Fruit fly (Drosophila melanogaster): Measurements from ENCODE around the gene CG15879.

CG15879 gene

DNA sequence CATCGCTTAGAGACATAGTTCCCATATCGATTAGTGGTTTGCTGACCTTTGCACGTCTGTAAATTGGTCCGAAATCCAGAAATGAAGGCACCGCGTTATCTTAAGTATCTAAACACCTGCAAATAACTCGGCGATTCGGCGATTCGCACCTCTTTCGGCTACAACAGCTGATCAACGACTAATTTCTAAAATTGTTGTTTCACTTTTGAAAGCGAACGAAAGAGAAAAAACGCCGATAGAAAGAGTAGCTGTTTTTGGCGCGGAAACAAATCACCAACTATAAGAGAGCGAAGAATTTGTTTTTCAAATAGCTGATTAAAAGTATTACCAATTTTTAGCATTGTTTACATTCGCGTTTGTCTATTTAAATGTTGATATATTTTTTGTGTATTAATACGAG, at the start of gene CG15879:
Gene CG15879 (minus strand): TSS at position 155 of the 400 bp plus-strand sequence.
- peak; percentile 3 for TF ChIP-seq CG17801 (GFP tag; optimal IDR thresholded peaks at IDR 0.05; ENCODE audit: partially characterized antibody)

DNA sequence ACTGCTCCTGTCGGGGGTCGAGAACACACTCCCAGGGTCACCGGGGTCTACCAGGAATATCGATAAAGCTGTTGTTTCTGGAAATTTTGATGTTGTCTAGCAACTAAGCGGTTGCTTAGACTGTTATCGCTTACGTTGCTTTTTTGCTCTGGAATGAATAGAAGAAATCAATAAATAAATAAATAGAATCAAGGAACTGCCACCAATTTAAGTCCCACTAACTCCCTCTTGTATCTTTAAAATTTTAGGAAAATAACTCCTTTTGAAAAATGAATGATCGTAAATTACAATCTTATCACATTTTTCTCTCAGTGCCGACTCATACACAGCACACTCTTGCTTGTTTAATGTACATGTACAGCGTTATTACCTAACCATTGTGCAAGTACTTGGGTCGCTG, 43.5 kb upstream of the CG15879 start, which contains the start of gene CG15878:
Gene CG15878 (minus strand): TSS at position 101 of the 400 bp plus-strand sequence.
- TF ChIP-seq CG17801 (GFP tag; optimal IDR thresholded peaks at IDR 0.05; ENCODE audit: partially characterized antibody), result no peak

DNA sequence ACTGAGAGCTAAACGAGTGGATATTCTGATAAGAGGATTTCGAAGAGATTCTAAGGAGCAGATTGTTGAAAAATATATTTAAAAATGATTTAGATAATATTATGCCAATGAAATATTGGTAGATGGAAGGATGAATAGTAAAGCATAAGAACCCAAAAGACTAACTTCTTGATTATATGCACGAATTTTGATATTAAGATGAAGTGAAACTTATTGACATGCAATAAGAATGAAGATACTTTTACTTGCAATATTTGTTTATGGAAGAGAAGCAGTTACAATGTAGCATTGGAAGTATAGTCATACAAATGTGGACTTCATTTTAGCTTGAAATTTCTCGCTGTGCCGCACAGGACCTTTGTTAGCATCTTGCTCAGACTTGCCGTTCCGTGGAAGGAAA, 27.8 kb upstream of the CG15879 start, which contains the start of gene CG8960:
Gene CG8960 (plus strand): TSS at position 301 of the 400 bp plus-strand sequence.
- no peak for TF ChIP-seq CG17801 (GFP tag; optimal IDR thresholded peaks at IDR 0.05; ENCODE audit: partially characterized antibody)

DNA sequence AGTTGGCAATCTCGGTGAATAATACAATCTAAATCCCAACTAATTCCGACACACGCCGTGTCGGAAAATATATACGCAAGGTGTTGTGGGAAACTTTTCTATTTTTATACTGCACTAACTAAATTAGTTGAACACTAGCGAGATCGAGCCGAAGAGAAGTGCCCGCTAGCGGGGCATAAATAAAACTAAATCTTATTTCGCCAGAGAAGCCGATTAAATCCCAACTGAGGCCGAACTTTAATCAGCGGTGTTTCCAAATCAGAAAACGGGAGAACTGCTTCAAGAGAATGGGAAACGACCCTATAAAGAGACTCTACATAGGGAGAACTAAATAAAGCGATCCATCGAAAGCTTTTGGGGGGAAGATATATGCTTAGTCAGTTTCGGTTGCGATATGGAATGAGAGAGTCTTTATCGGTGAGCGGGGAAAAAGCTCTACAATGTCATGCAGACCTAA, 23.1 kb upstream of the CG15879 start, which contains the start of gene CG5707:
Gene CG5707 (minus strand): TSS at position 228 of the 457 bp plus-strand sequence.
- TF ChIP-seq CG17801 (GFP tag; optimal IDR thresholded peaks at IDR 0.05; ENCODE audit: partially characterized antibody), result peak; percentile 19

DNA sequence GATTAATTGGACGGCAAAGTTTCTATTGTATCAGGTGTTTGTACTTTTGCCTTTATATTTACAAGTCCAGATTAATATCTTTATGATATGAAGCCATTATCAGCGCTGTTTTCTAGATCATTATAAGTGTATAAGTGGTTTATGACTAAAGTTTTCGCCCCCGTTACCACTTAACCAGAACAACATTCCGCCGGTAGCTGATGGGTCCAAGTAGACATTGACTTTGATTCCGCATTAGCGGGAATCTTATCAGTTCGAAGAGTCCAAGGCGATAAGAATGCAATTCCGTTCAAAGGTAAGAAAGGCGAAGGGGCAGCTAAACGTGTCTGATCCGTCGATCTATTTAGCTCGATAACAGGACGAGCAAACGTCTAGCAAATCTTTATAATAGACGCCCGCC, 22.6 kb upstream of the CG15879 start:
- no peak for TF ChIP-seq CG17801 (GFP tag; optimal IDR thresholded peaks at IDR 0.05; ENCODE audit: partially characterized antibody)

DNA sequence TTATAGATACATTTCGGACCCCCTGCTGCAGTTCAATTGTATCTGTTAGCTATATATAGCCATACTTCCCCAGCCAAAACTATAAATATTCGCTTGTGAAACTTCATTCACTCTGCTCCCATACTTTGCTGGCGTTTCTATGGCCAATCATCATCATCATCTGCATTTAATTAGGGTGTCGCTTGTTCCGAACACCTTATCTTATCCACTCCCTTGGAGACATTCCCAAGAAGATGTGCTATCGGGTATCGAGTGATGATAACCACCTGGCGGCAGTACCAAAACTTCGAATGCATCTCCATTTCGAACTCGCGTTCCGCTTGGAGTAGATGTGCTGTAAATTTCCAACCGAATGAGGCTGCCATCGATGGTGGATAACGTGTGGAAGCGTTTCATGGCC, 16.7 kb upstream of the CG15879 start, which contains the start of gene CG13810:
Gene CG13810 (plus strand): TSS at position 301 of the 400 bp plus-strand sequence.
- no peak for TF ChIP-seq CG17801 (GFP tag; optimal IDR thresholded peaks at IDR 0.05; ENCODE audit: partially characterized antibody)

DNA sequence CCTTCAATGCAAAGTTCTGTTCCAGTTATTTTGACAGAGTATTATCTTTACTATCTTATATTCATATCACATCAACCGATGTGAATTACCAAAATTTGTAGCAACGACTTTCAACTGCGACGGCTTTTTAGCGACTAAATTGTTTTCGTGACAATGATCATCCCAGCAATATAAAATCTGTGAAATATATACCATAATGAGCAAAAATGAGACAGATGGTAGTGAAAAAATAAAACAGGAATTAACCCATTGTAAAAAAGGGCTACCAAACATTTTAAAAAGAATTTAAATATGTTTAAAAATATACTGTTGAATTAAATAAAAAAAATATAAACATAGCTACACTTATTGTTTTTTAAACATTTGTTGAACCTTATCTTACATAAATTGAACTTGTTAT, 5.3 kb upstream of the CG15879 start, which contains the start of gene CG15820:
Gene CG15820 (minus strand): TSS at position 101 of the 400 bp plus-strand sequence.
- TF ChIP-seq CG17801 (GFP tag; optimal IDR thresholded peaks at IDR 0.05; ENCODE audit: partially characterized antibody), result no peak

DNA sequence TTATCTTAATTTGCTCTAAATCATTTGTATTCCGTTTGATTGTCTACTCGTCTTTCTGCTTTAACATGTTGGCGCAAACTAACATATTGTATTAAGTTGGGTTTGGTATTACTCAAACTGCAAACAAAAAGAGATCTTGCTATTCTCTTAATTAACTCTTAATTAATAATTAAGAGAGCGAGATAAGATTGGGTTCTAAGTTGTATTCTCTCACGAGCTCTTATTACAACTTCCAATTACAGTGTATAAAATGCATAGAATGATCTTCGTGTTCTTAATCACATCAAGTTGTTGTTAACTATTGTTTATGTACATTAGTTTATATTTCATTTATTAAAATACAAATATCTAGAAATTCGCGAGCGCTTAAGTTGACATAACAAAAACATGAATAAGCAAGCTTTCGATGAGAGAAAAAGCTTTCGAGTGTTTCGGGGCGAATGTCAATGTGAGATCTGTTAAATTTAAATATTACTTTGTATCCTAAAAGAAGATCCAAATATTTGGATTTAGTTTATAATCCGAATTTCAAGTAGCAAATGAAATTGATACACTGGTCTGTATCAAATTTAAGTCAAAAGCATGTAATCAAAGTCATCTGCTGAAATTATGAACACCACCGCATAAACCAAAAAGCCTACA, 2.1 kb upstream of the CG15879 start, which contains the start of gene CG5704:
Gene CG5704 (minus strand): TSS at position 87 of the 642 bp plus-strand sequence.
- no peak for TF ChIP-seq CG17801 (GFP tag; optimal IDR thresholded peaks at IDR 0.05; ENCODE audit: partially characterized antibody)

DNA sequence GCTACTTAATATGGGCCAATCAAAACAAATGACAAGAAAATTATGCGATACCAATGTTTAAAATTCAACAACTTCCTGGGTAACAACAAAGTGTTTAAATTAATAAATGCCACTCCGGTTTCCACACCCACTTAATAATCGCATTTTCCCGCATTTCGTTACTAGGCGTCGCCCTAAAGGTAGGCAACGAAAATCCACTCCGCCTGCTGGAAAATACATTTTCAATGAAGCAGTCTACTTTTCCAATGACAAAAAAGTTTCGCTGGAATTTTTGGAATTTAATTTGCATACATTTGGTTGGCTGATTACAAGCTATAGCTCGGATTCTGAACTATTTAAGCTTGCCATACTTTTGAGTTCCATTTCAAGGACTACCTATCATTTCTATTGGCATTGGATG, 2.1 kb downstream of the CG15879 start:
- TF ChIP-seq CG17801 (GFP tag; optimal IDR thresholded peaks at IDR 0.05; ENCODE audit: partially characterized antibody), result no peak

DNA sequence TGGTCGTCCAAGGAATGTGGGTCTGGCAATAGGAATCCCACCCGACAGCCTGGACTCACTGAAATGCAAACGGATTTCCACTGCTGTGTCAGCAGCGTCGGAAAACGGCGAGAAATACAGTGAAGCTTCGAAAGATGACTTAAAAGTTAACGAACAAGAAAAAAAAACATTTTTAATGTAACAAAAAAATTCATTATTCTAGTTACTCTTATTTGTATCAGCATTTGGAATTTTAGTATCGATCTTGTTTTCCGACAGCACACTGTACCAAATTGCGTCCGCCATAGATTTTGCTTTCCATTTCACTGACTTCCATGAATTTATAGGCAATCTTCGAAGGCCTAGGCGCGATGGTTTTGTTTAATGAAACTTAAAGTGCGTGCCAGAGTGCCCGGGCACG, 4.1 kb downstream of the CG15879 start:
- TF ChIP-seq CG17801 (GFP tag; optimal IDR thresholded peaks at IDR 0.05; ENCODE audit: partially characterized antibody), result no peak

DNA sequence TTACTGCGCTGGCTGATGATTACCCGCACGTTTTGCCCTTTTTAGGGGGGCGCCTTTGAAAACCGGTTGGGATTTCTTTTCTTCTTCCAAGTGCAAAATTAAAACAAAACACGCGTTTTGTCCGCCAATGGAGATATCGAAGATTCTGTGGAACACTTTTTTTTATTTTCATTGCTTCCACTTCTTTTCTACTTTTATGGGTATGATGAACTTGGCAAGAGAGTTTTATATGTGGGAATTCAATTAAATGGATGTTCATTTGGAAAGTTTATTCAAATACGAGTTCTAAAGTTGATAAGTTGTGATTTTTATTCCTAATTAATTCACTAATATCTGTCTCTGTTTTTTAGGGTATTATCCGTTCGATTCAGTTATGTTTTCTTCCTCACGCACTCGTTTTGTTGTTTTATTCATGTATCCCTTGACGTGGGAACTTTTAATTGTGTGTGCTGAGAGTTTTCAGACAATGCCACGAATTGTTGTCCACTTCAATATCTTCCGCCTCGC, 4.8 kb downstream of the CG15879 start:
- TF ChIP-seq CG17801 (GFP tag; optimal IDR thresholded peaks at IDR 0.05; ENCODE audit: partially characterized antibody), result no peak

DNA sequence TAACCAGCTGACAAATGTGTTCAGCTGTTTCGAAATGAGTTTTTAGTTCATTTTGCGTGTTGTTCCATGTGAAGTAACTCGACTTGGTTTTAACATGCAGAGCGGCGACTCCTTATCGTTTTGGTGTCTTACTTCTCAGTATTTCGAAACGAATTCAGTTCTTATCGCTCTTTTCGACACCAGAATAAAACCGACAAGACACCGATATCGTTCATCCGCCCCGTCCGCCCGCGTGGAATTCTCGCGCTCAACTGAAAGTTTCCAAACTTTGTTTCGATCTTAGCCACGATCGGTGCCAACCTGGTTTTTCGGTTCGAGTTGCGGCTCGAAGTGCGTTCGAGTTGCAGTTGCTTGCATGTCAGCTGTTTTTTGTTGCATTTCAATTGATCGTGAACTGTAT, 5.3 kb downstream of the CG15879 start, which contains the start of gene CG15822:
Gene CG15822 (minus strand): TSS at position 256 of the 400 bp plus-strand sequence.
- TF ChIP-seq CG17801 (GFP tag; optimal IDR thresholded peaks at IDR 0.05; ENCODE audit: partially characterized antibody), result no peak

DNA sequence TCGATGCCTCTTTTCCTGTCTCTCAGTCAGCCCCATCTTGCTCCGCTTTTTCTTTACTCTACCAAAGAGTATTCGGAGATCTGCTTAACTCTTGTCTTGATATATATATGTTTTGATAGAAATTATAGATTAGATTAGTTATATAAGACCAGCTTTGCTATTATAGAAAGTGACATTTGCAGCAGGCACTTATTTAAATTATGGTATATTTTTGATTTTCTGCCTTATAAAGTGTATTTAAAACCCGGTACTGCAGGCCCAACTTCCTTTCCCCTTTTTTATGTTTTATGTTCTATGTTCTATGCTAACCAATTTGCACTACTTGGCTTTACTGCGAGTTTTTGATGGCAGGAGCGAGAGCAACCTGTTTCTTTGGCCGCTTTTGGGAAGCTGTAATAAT, 6.3 kb downstream of the CG15879 start:
- no peak for TF ChIP-seq CG17801 (GFP tag; optimal IDR thresholded peaks at IDR 0.05; ENCODE audit: partially characterized antibody)

DNA sequence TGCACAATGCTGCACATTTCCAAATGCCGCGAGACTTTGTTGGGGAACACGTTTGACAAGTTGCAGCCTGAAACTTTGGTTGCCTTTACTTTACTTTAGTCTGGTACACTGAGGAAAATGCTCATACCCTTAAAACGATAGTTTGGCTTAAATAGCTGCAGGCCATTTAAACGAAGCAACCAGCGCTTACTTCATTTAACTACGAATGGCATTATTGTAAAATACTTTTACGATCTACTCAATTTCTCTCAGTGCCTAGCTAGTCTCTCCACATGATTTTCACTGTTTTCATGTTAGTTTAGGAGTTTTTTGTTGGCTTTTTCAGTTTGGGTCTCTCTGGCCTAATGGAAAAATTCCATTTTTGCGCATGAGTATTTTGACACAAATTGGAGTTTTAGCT, 6.9 kb downstream of the CG15879 start:
- no peak for TF ChIP-seq CG17801 (GFP tag; optimal IDR thresholded peaks at IDR 0.05; ENCODE audit: partially characterized antibody)

DNA sequence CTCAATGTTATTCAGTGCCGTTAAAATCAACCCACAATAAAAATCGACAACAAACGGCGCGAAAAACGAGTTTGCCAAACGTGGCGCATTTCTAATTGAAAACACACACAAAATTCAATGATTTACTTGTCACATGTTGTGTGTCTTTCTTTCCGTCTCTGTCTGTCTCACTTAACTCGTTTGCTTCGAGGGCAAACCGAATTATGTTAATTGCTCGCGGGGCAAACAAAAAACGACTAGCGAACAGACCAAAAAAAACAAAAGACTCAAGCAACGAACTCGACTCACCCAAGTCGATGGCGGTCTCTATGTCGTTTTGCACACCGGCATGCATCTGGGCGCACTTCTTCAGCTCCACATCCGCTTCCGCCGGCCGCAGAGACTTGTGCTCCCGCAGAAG, 9.1 kb downstream of the CG15879 start:
- no peak for TF ChIP-seq CG17801 (GFP tag; optimal IDR thresholded peaks at IDR 0.05; ENCODE audit: partially characterized antibody)

DNA sequence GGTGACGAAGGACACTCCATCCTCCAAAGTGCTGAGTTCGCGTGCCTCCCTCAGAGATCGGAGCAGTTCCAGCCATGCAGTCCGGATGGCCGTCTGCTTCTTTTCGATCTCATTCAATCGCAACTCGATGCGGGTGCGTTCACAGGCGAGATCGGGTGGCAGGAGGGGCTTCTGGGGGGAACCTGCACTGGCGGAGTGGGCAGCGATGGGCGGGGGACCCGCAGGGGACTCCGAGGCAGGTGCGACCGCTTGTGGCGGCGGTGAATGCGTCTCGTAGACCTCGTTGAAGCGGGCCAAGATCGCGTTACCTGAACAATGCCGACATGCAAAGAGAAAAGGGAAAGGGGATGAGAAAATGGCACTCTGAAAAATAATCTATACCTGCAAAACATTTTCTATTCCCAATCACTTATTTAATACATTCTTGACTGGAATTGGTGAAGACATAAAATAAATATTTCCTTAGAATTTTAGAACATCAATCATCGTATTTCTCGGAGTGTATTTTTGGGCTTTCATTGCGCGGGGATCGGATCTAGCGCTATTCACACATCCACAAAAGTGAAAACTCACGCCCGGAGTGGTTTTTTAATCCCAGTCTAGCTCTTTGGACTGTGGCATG, 10.1 kb downstream of the CG15879 start:
- no peak for TF ChIP-seq CG17801 (GFP tag; optimal IDR thresholded peaks at IDR 0.05; ENCODE audit: partially characterized antibody)

Data from ovary, adult (tissue).